Worm (Caenorhabditis elegans) whole organism, mixed stage, embryonic: ENCODE results near the gene Y75B8A.10.

Experiments used
- M03D4.4 ChIP-seq: sonication (generic microtip); optimal IDR thresholded peaks from 2 replicates; lab custom pipeline; 2017; ENCODE audit warnings: mild to moderate bottlenecking, missing genetic modification characterization, missing compliant biosample characterization
- bed-3 ChIP-seq: fragments of 200-800 bp; sonication (Bioruptor generic); optimal IDR thresholded peaks from 3 replicates; lab custom pipeline; 2018; ENCODE audit warnings: mild to moderate bottlenecking, missing genetic modification characterization, moderate library complexity, missing compliant biosample characterization
- blmp-1 ChIP-seq: fragments of 150-350 bp; optimal IDR thresholded peaks from 2 replicates; lab custom pipeline; 2014; ENCODE audit warnings: missing biosample characterization, missing genetic modification characterization
- ceh-39 ChIP-seq: fragments of 150-350 bp; optimal IDR thresholded peaks from 2 replicates; lab custom pipeline; 2014; ENCODE audit warnings: missing biosample characterization, missing genetic modification characterization
- ceh-43 ChIP-seq: fragments of 200-800 bp; sonication (Bioruptor generic); optimal IDR thresholded peaks from 2 replicates; lab custom pipeline; 2018; ENCODE audit warnings: mild to moderate bottlenecking, missing genetic modification characterization, moderate library complexity, missing compliant biosample characterization
- ceh-83 ChIP-seq: fragments of 200-800 bp; sonication (Bioruptor generic); optimal IDR thresholded peaks from 2 replicates; lab custom pipeline; 2018; ENCODE audit warnings: mild to moderate bottlenecking, missing genetic modification characterization, missing compliant biosample characterization
- ces-1 ChIP-seq: fragments of 150-350 bp; optimal IDR thresholded peaks from 2 replicates; lab custom pipeline; 2014; ENCODE audit warnings: missing biosample characterization, missing genetic modification reagents, missing genetic modification characterization
- cnd-1 ChIP-seq: fragments of 200-800 bp; sonication (Bioruptor generic); optimal IDR thresholded peaks from 2 replicates; lab custom pipeline; 2018; ENCODE audit warnings: mild to moderate bottlenecking, missing genetic modification characterization, missing compliant biosample characterization
- drap-1 ChIP-seq: fragments of 200-800 bp; sonication (Bioruptor generic); optimal IDR thresholded peaks from 3 replicates; lab custom pipeline; 2018; ENCODE audit warnings: mild to moderate bottlenecking, missing genetic modification characterization, missing compliant biosample characterization
- elt-1 ChIP-seq: sonication (generic microtip); optimal IDR thresholded peaks from 2 replicates; lab custom pipeline; 2017; ENCODE audit warnings: missing genetic modification characterization, mild to moderate bottlenecking, missing compliant biosample characterization, antibody characterized with exemption, moderate library complexity, borderline replicate concordance; ENCODE audit not compliant: insufficient read depth
- elt-3 ChIP-seq: fragments of 150-350 bp; optimal IDR thresholded peaks from 2 replicates; lab custom pipeline; 2014; ENCODE audit warnings: missing biosample characterization, missing genetic modification characterization
- ham-2 ChIP-seq: fragments of 200-800 bp; sonication (Bioruptor generic); optimal IDR thresholded peaks from 2 replicates; lab custom pipeline; 2018; ENCODE audit warnings: mild to moderate bottlenecking, missing genetic modification characterization, missing compliant biosample characterization
- hlh-1 ChIP-seq: fragments of 150-350 bp; optimal IDR thresholded peaks from 2 replicates; lab custom pipeline; 2014; ENCODE audit warnings: missing biosample characterization, missing genetic modification reagents, missing genetic modification characterization
- lin-13 ChIP-seq: fragments of 150-350 bp; optimal IDR thresholded peaks from 2 replicates; lab custom pipeline; 2014; ENCODE audit warnings: missing biosample characterization, missing genetic modification characterization
- lin-32 ChIP-seq: fragments of 200-800 bp; sonication (Bioruptor generic); optimal IDR thresholded peaks from 2 replicates; lab custom pipeline; 2018; ENCODE audit warnings: mild to moderate bottlenecking, missing genetic modification characterization, missing compliant biosample characterization
- lsy-2 ChIP-seq: fragments of 150-350 bp; optimal IDR thresholded peaks from 2 replicates; lab custom pipeline; 2014; ENCODE audit warnings: missing biosample characterization, missing genetic modification characterization
- mab-5 ChIP-seq: fragments of 150-350 bp; optimal IDR thresholded peaks from 2 replicates; lab custom pipeline; 2014; ENCODE audit warnings: missing biosample characterization, missing genetic modification characterization
- mep-1 ChIP-seq: fragments of 150-350 bp; optimal IDR thresholded peaks from 2 replicates; lab custom pipeline; 2017; ENCODE audit warnings: missing biosample characterization, missing genetic modification reagents, missing genetic modification characterization, inconsistent platforms
- mls-2 ChIP-seq: sonication (generic microtip); optimal IDR thresholded peaks from 2 replicates; lab custom pipeline; 2016; ENCODE audit warnings: mild to moderate bottlenecking, missing genetic modification characterization, moderate library complexity, missing compliant biosample characterization
- nhr-12 ChIP-seq: fragments of 150-350 bp; optimal IDR thresholded peaks from 2 replicates; lab custom pipeline; 2014; ENCODE audit warnings: missing biosample characterization, missing genetic modification characterization
- nhr-2 ChIP-seq: fragments of 150-350 bp; optimal IDR thresholded peaks from 2 replicates; lab custom pipeline; 2014; ENCODE audit warnings: missing biosample characterization, missing genetic modification characterization
- nhr-237 ChIP-seq: fragments of 150-350 bp; optimal IDR thresholded peaks from 2 replicates; lab custom pipeline; 2014; ENCODE audit warnings: missing biosample characterization, missing genetic modification characterization
- nhr-28 ChIP-seq: fragments of 150-350 bp; optimal IDR thresholded peaks from 2 replicates; lab custom pipeline; 2014; ENCODE audit warnings: missing biosample characterization, missing genetic modification characterization
- nhr-76 ChIP-seq: sonication (generic microtip); optimal IDR thresholded peaks from 2 replicates; lab custom pipeline; 2017; ENCODE audit warnings: missing biosample characterization, missing genetic modification characterization
- pha-4 ChIP-seq: fragments of 150-350 bp; optimal IDR thresholded peaks from 2 replicates; lab custom pipeline; 2018; ENCODE audit warnings: missing biosample characterization, missing genetic modification reagents, missing genetic modification characterization
- sem-2 ChIP-seq: fragments of 200-800 bp; sonication (Bioruptor generic); optimal IDR thresholded peaks from 2 replicates; lab custom pipeline; 2018; ENCODE audit warnings: mild to moderate bottlenecking, missing genetic modification characterization, missing compliant biosample characterization
- snpc-4 ChIP-seq: fragments of 150-350 bp; optimal IDR thresholded peaks from 2 replicates; lab custom pipeline; 2014; ENCODE audit warnings: missing biosample characterization, missing genetic modification characterization
- sptf-1 ChIP-seq: sonication (generic microtip); optimal IDR thresholded peaks from 2 replicates; lab custom pipeline; 2017; ENCODE audit warnings: mild to moderate bottlenecking, missing genetic modification characterization, moderate library complexity, missing compliant biosample characterization
- tbx-8 ChIP-seq: fragments of 200-800 bp; sonication (Bioruptor generic); optimal IDR thresholded peaks from 2 replicates; lab custom pipeline; 2018; ENCODE audit warnings: mild to moderate bottlenecking, missing genetic modification characterization, moderate library complexity, missing compliant biosample characterization
- unc-120 ChIP-seq: sonication (generic microtip); optimal IDR thresholded peaks from 2 replicates; lab custom pipeline; 2017; ENCODE audit warnings: missing genetic modification characterization, missing compliant biosample characterization; ENCODE audit not compliant: poor library complexity, severe bottlenecking
- unc-39 ChIP-seq: fragments of 150-350 bp; optimal IDR thresholded peaks from 2 replicates; lab custom pipeline; 2014; ENCODE audit warnings: missing biosample characterization, missing genetic modification characterization
- unc-62 ChIP-seq: fragments of 150-350 bp; optimal IDR thresholded peaks from 2 replicates; lab custom pipeline; 2014; ENCODE audit warnings: missing biosample characterization, missing genetic modification reagents, missing genetic modification characterization
- ztf-11 ChIP-seq: fragments of 150-350 bp; optimal IDR thresholded peaks from 2 replicates; lab custom pipeline; 2014; ENCODE audit warnings: missing biosample characterization, missing genetic modification characterization

Gene Y75B8A.10

ce11 chrIII:12157576-12157975 lies 25.2 kb downstream of the Y75B8A.10 start:
- TF ChIP-seq unc-120 (no peak), blmp-1 (tag; lab: Kevin White, UChicago) (no peak), snpc-4 (tag; lab: Kevin White, UChicago) (no peak), nhr-12 (tag; lab: Kevin White, UChicago) (no peak), ham-2 (no peak), mab-5 (tag; lab: Kevin White, UChicago) (no peak), pha-4 (tag; lab: Kevin White, UChicago) (no peak), sem-2 (no peak), M03D4.4 (no peak), elt-1 (tag; lab: Kevin White, UChicago) (no peak), ztf-11 (tag; lab: Kevin White, UChicago) (no peak), ceh-83 (GFP tag; lab: Kevin White, UChicago) (no peak)

- TF ChIP-seq ces-1 (GFP tag; lab: Kevin White, UChicago) (no peak), drap-1 (no peak), unc-62 (GFP tag; lab: Kevin White, UChicago) (no peak), bed-3 (no peak), elt-3 (no peak), M03D4.4 (no peak), snpc-4 (tag; lab: Kevin White, UChicago) (no peak), lin-32 (no peak), ceh-39 (tag; lab: Kevin White, UChicago) (no peak), ceh-83 (GFP tag; lab: Kevin White, UChicago) (no peak), nhr-76 (tag; lab: Kevin White, UChicago) (no peak), blmp-1 (tag; lab: Kevin White, UChicago) (no peak)
Measured at ce11 chrIII:12156582-12156981, 26.2 kb downstream of the Y75B8A.10 start.

ce11 chrIII:12155759-12156158 lies 27.1 kb downstream of the Y75B8A.10 start:
- TF ChIP-seq mep-1 (tag; lab: Kevin White, UChicago), result no peak
- no peak for TF ChIP-seq lin-13
- no peak for TF ChIP-seq hlh-1 (tag; lab: Kevin White, UChicago)
- no peak for TF ChIP-seq mls-2 (tag; lab: Kevin White, UChicago)
- no peak for TF ChIP-seq unc-62 (GFP tag; lab: Kevin White, UChicago)
- no peak for TF ChIP-seq nhr-237 (tag; lab: Kevin White, UChicago)
- no peak for TF ChIP-seq nhr-28
- TF ChIP-seq elt-1 (tag; lab: Kevin White, UChicago), result no peak
- TF ChIP-seq nhr-2, result no peak
- TF ChIP-seq unc-39 (tag; lab: Kevin White, UChicago), result no peak
- TF ChIP-seq M03D4.4, result no peak
- no peak for TF ChIP-seq sptf-1 (tag; lab: Kevin White, UChicago)
- no peak for TF ChIP-seq bed-3
- no peak for TF ChIP-seq cnd-1 (tag; lab: Kevin White, UChicago)
- no peak for TF ChIP-seq sem-2
- TF ChIP-seq blmp-1 (tag; lab: Kevin White, UChicago), result no peak
- TF ChIP-seq, all 35 proteins: peak for 0

- TF ChIP-seq hlh-1 (tag; lab: Kevin White, UChicago) (no peak), elt-3 (no peak), nhr-28 (no peak), ceh-43 (no peak), sem-2 (no peak), nhr-2 (no peak), snpc-4 (tag; lab: Kevin White, UChicago) (no peak), lsy-2 (tag; lab: Kevin White, UChicago) (no peak), sptf-1 (tag; lab: Kevin White, UChicago) (no peak), mep-1 (tag; lab: Kevin White, UChicago) (no peak), nhr-237 (tag; lab: Kevin White, UChicago) (no peak), ztf-11 (tag; lab: Kevin White, UChicago) (no peak), lin-32 (no peak), drap-1 (no peak), tbx-8 (GFP tag; lab: Kevin White, UChicago) (no peak), ham-2 (no peak)
Measured at ce11 chrIII:12153514-12153913, 29.3 kb downstream of the Y75B8A.10 start.

ce11 chrIII:12152599-12152998 lies 30.2 kb downstream of the Y75B8A.10 start, which contains the start of gene Y75B8A.7:
Y75B8A.7 (plus strand) TSS chrIII:12152899.
- TF ChIP-seq elt-3 (no peak), nhr-2 (no peak), cnd-1 (tag; lab: Kevin White, UChicago) (no peak)
